Fruit fly (Drosophila melanogaster): ENCODE results near the gene CG5916.

dm6 chr3R:16154682-16155081, 7.9 kb downstream of the CG5916 start, which contains the start of gene CG6006:
- TF ChIP-seq salr (GFP tag; optimal IDR thresholded peaks at IDR 0.05): no peak
- no peak for TF ChIP-seq CG8119 (GFP tag; IDR thresholded peaks at IDR 0.05)
- no peak for TF ChIP-seq Lpt (GFP tag; optimal IDR thresholded peaks at IDR 0.05)
- TF ChIP-seq vri (GFP tag; optimal IDR thresholded peaks at IDR 0.05): no peak
- TF ChIP-seq CG8632 (GFP tag; optimal IDR thresholded peaks at IDR 0.05): no peak
- TF ChIP-seq Blimp-1 (GFP tag; optimal IDR thresholded peaks at IDR 0.05): no peak
- no peak for TF ChIP-seq CG3919 (GFP tag; optimal IDR thresholded peaks at IDR 0.05)
- TF ChIP-seq Sox102F (GFP tag; optimal IDR thresholded peaks at IDR 0.05): no peak
